Fruit fly (Drosophila melanogaster) whole organism, pupa: ENCODE measurements around the gene santa-maria.

Source experiments
- CG10348 ChIP-seq: fragments of 200-800 bp; sonication (Bioruptor generic); IDR thresholded peaks from 2 replicates; pipeline ENCODE4 v1.3.6; 2022; ENCODE audit warnings: missing biosample characterization, missing genetic modification characterization
- CG32121 ChIP-seq: fragments of 200-800 bp; sonication (Bioruptor generic); IDR thresholded peaks from 2 replicates; pipeline ENCODE4 v1.3.6; 2022; ENCODE audit warnings: missing biosample characterization, missing genetic modification characterization
- CG4496 ChIP-seq: fragments of 200-800 bp; sonication (Bioruptor generic); IDR thresholded peaks from 3 replicates; pipeline ENCODE4 v1.3.6; 2022; ENCODE audit warnings: missing biosample characterization, missing genetic modification characterization
- fd96Ca ChIP-seq: fragments of 200-800 bp; sonication (Bioruptor generic); IDR thresholded peaks from 3 replicates; pipeline ENCODE4 v1.3.6; 2022; ENCODE audit warnings: missing biosample characterization, missing genetic modification characterization

DNA sequence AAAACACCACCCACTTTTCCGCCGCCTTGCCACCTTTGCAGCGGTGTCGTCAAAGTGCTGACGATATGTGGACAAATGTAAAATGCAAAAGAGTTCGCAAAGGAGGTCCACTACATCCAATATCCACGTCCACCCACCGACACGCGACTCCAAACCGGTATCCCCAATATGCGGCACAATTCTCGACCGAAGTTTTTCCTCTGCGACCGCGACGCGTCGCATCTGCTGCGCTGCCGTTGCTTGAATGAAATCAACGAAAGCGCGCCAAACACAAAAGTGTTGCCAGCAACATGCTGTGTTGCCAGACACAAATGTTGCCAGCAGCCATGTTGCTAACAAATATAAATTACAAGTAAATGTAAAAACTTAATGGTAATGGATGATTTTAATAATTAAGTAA lies 52.5 kb downstream of the santa-maria start, which contains the start of gene CG5160:
- TF ChIP-seq fd96Ca (no peak), CG4496 (GFP tag; lab: Robert Waterston, UW) (no peak), CG32121 (no peak), CG10348 (GFP tag; lab: Robert Waterston, UW) (no peak)
